Fruit fly (Drosophila melanogaster): ENCODE measurements around the gene CG31517.

Gene CG31517

DNA sequence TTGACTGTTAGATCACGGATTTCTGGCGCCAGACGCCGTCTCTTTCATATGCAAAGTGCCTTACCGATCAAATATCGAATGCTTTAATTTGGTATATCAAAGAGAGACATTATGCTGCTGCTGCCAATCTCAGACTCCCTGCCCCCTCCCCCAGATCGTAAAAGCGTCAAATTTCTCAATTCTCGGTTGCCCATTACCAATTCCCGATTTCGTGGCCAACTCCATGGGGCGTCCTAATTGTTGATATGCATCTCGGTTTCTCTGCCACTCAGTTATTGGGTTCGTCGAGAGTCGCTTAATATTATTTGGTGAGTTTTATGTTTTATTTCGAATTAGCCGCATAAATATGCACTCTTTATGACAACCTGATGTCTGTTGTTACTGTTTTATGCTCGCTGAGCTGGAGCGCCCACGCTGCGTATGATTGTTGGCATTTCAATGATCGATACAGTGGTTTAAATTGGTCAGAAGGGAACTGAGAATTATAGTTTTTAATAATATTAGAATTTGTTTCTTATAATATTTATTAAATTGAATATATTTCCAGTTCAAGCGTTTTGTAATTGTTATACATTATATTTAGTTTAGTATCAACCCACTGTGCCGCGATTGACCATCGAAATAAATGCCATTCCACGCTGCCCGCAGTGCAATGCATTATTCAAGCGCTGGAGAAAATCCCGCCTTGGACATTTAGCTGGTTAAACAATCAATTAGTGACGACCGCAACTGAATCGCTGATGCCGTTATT is 40.7 kb upstream of the CG31517 start (continued):
- TF ChIP-seq CG17361 (GFP tag; IDR thresholded peaks at IDR 0.05), result peak; percentile 65
- TF ChIP-seq CG3163 (GFP tag; optimal IDR thresholded peaks at IDR 0.05), result no peak
- peak; percentile 16 for TF ChIP-seq CG1602 (GFP tag; optimal IDR thresholded peaks at IDR 0.05)
- TF ChIP-seq CoRest (tag; optimal IDR thresholded peaks at IDR 0.05), result peak; percentile 28
- TF ChIP-seq sd (tag; optimal IDR thresholded peaks at IDR 0.05), result peak; percentile 49
- TF ChIP-seq gsb-n (tag; optimal IDR thresholded peaks at IDR 0.05), result peak; percentile 59
- TF ChIP-seq CG2889 (GFP tag; IDR thresholded peaks at IDR 0.05), result no peak
- peak; percentile 52; the same call in 1 of the 2 replicates for TF ChIP-seq H2.0 (GFP tag; IDR thresholded peaks at IDR 0.05)
- no peak for TF ChIP-seq sc (optimal IDR thresholded peaks at IDR 0.05)
- peak; percentile 19 for TF ChIP-seq sc (GFP tag; optimal IDR thresholded peaks at IDR 0.05)
- TF ChIP-seq CG12391 (tag; optimal IDR thresholded peaks at IDR 0.05), result peak; percentile 62
- TF ChIP-seq nom (GFP tag; optimal IDR thresholded peaks at IDR 0.05), result no peak
- peak; percentile 58 for TF ChIP-seq nmo (GFP tag; optimal IDR thresholded peaks at IDR 0.05)
- TF ChIP-seq CG2678 (tag; optimal IDR thresholded peaks at IDR 0.05), result peak; percentile 40
- no peak for TF ChIP-seq CG6791 (GFP tag; IDR thresholded peaks at IDR 0.05; ENCODE audit: partially characterized antibody)
- TF ChIP-seq ssp (GFP tag; IDR thresholded peaks at IDR 0.05), result 0 out of 2 replicates have a peak, but pooled peaks have one; percentile 8
- TF ChIP-seq CG6689 (GFP tag; IDR thresholded peaks at IDR 0.05), result peak; percentile 66
- TF ChIP-seq CG4424 (GFP tag; optimal IDR thresholded peaks at IDR 0.05), result no peak
- TF ChIP-seq grau (tag; optimal IDR thresholded peaks at IDR 0.05), result peak; percentile 44
- TF ChIP-seq scrt (GFP tag; optimal IDR thresholded peaks at IDR 0.05), result no peak
- TF ChIP-seq CG17829 (tag; optimal IDR thresholded peaks at IDR 0.05), result peak; percentile 56
- no peak for TF ChIP-seq Dip3 (GFP tag; optimal IDR thresholded peaks at IDR 0.05)
- TF ChIP-seq pb (GFP tag; optimal IDR thresholded peaks at IDR 0.05), result no peak
- peak; percentile 61 for TF ChIP-seq CG10366 (GFP tag; IDR thresholded peaks at IDR 0.05)
- TF ChIP-seq Sox102F (GFP tag; optimal IDR thresholded peaks at IDR 0.05), result peak; percentile 78
- no peak for TF ChIP-seq D (optimal IDR thresholded peaks at IDR 0.05)
- TF ChIP-seq D (GFP tag; optimal IDR thresholded peaks at IDR 0.05), result peak; percentile 41
- peak; percentile 44 for TF ChIP-seq CG10209 (GFP tag; optimal IDR thresholded peaks at IDR 0.05)
- TF ChIP-seq Optix (GFP tag; IDR thresholded peaks at IDR 0.05), result 0 out of 3 replicates have a peak, but pooled peaks have one; percentile 13
- no peak for TF ChIP-seq CG16779 (GFP tag; IDR thresholded peaks at IDR 0.05)
- no peak for TF ChIP-seq HLHmδ (GFP tag; optimal IDR thresholded peaks at IDR 0.05)
- TF ChIP-seq Dbx (GFP tag; IDR thresholded peaks at IDR 0.05), result no peak
- TF ChIP-seq unpg (GFP tag; optimal IDR thresholded peaks at IDR 0.05), result peak; percentile 69
- TF ChIP-seq CG31441 (GFP tag; IDR thresholded peaks at IDR 0.05), result peak; percentile 68
- TF ChIP-seq CG1024 (GFP tag; IDR thresholded peaks at IDR 0.05), result peak; percentile 38; the same call in 1 of the 2 replicates
- TF ChIP-seq ara (GFP tag; IDR thresholded peaks at IDR 0.05), result peak; percentile 61
- TF ChIP-seq CG11696 (GFP tag; IDR thresholded peaks at IDR 0.05), result no peak
- peak; percentile 63 for TF ChIP-seq stc (GFP tag; IDR thresholded peaks at IDR 0.05)
- peak; percentile 20; the same call in 1 of the 3 replicates for TF ChIP-seq otp (GFP tag; IDR thresholded peaks at IDR 0.05)
- peak; percentile 6 for TF ChIP-seq CG9437 (GFP tag; optimal IDR thresholded peaks at IDR 0.05)
- TF ChIP-seq knrl (GFP tag; IDR thresholded peaks at IDR 0.05; ENCODE audit: partially characterized antibody), result no peak
- TF ChIP-seq Xrp1 (GFP tag; IDR thresholded peaks at IDR 0.05), result peak; percentile 68; the same call in 1 of the 2 replicates
- TF ChIP-seq gce (GFP tag; IDR thresholded peaks at IDR 0.05), result peak; percentile 22; the same call in 1 of the 3 replicates

Data from whole organism, embryonic.